Worm (Caenorhabditis elegans) whole organism, late embryonic: ENCODE measurements around the gene ZK84.4.

Experiments used
- C08G9.2 ChIP-seq: sonication (generic microtip); optimal IDR thresholded peaks from 2 replicates; lab custom pipeline; 2016; ENCODE audit warnings: mild to moderate bottlenecking, missing genetic modification characterization, moderate library complexity, missing compliant biosample characterization
- ahr-1 ChIP-seq: sonication (generic microtip); optimal IDR thresholded peaks from 2 replicates; lab custom pipeline; 2016; ENCODE audit warnings: missing genetic modification characterization, missing compliant biosample characterization
- ceh-30 ChIP-seq: fragments of 150-350 bp; optimal IDR thresholded peaks from 2 replicates; lab custom pipeline; 2014; ENCODE audit warnings: missing biosample characterization, missing genetic modification characterization
- hlh-30 ChIP-seq: sonication (generic microtip); optimal IDR thresholded peaks from 2 replicates; lab custom pipeline; 2017; ENCODE audit warnings: antibody characterized with exemption, missing genetic modification characterization, missing compliant biosample characterization; ENCODE audit not compliant: insufficient read depth
- nhr-11 ChIP-seq: fragments of 150-350 bp; optimal IDR thresholded peaks from 2 replicates; lab custom pipeline; 2014; ENCODE audit warnings: missing biosample characterization, missing genetic modification characterization
- pha-4 ChIP-seq: fragments of 150-350 bp; optimal IDR thresholded peaks from 2 replicates; lab custom pipeline; 2018; ENCODE audit warnings: missing biosample characterization, missing genetic modification reagents, missing genetic modification characterization
- pqm-1 ChIP-seq: sonication (generic microtip); optimal IDR thresholded peaks from 2 replicates; lab custom pipeline; 2016; ENCODE audit warnings: missing genetic modification characterization, missing compliant biosample characterization
- sox-4 ChIP-seq: sonication (generic microtip); optimal IDR thresholded peaks from 2 replicates; lab custom pipeline; 2017; ENCODE audit warnings: mild to moderate bottlenecking, missing genetic modification characterization, inconsistent platforms, missing compliant biosample characterization

- no peak for TF ChIP-seq ahr-1 (tag; lab: Kevin White, UChicago)
- TF ChIP-seq sox-4 (tag; lab: Kevin White, UChicago) = no peak
- TF ChIP-seq pqm-1 (tag; lab: Kevin White, UChicago) = no peak
- TF ChIP-seq nhr-11 (tag; lab: Kevin White, UChicago) = no peak
- no peak for TF ChIP-seq hlh-30 (tag; lab: Kevin White, UChicago)
- no peak for TF ChIP-seq ceh-30 (tag; lab: Kevin White, UChicago)
- no peak for TF ChIP-seq C08G9.2 (tag; lab: Kevin White, UChicago)
- TF ChIP-seq pha-4 (tag; lab: Kevin White, UChicago) = no peak
Measured at ce11 chrII:6010544-6010943, 1.8 kb upstream of the ZK84.4 start, which contains the start of gene ins-20.
